Fruit fly (Drosophila melanogaster) S2 (cell line): ENCODE measurements around the gene emc.

Source experiments
- CG8478 ChIP-seq: fragments of >200 bp; optimal IDR thresholded peaks from 2 replicates; lab custom pipeline; 2018
- CTCF ChIP-seq, 2 experiments: fragments of >200 bp; optimal IDR thresholded peaks; 2 replicates each; lab custom pipeline; 2018

DNA sequence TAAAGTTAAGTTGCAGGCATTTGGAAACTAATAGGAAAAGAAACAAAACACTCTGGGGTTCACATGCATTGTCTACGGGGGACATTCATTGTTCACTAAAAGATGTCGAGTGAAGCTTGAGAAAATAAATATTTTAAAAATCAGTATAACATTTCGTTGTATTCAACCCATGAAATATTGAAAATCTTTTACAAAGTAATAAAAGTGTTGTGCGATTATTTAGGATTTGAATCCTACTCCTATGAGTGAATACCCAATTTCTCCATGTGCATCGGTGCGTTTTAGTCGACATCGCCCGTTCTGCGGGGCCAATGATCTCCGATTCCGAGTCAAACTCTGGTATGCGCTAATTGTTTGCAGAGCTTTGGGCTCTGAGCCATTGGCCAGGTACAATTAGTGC, 5.4 kb downstream of the emc start:
- no peak for TF ChIP-seq CTCF (optimal IDR thresholded peaks at IDR 0.05; lab: Kevin White, UChicago)
- TF ChIP-seq CG8478: no peak
